Worm (Caenorhabditis elegans) whole organism, L3 larva: ENCODE measurements around the gene F54F2.6.

Experiments used
- R02D3.7 ChIP-seq: fragments of 150-350 bp; optimal IDR thresholded peaks from 2 replicates; lab custom pipeline; 2014; ENCODE audit warnings: missing biosample characterization, missing genetic modification characterization
- ZK546.5 ChIP-seq: sonication (generic microtip); optimal IDR thresholded peaks from 2 replicates; lab custom pipeline; 2017; ENCODE audit warnings: missing biosample characterization, missing genetic modification characterization
- aly-2 ChIP-seq: fragments of 150-350 bp; optimal IDR thresholded peaks from 2 replicates; lab custom pipeline; 2014; ENCODE audit warnings: missing biosample characterization, missing genetic modification characterization
- ama-1 ChIP-seq: fragments of 150-350 bp; optimal IDR thresholded peaks from 2 replicates; lab custom pipeline; 2018
- ceh-16 ChIP-seq: sonication (generic microtip); optimal IDR thresholded peaks from 2 replicates; lab custom pipeline; 2017; ENCODE audit warnings: missing biosample characterization, missing genetic modification characterization
- ceh-28 ChIP-seq: fragments of 150-350 bp; optimal IDR thresholded peaks from 2 replicates; lab custom pipeline; 2014; ENCODE audit warnings: missing biosample characterization, missing genetic modification reagents, missing genetic modification characterization
- ceh-82 ChIP-seq: fragments of 150-350 bp; optimal IDR thresholded peaks from 2 replicates; lab custom pipeline; 2014; ENCODE audit warnings: missing biosample characterization, missing genetic modification characterization
- ceh-9 ChIP-seq: sonication (generic microtip); optimal IDR thresholded peaks from 2 replicates; lab custom pipeline; 2018; ENCODE audit warnings: missing biosample characterization, missing genetic modification characterization
- daf-12 ChIP-seq: fragments of 150-350 bp; optimal IDR thresholded peaks from 2 replicates; lab custom pipeline; 2014; ENCODE audit warnings: missing biosample characterization, missing genetic modification reagents, missing genetic modification characterization
- egl-5 ChIP-seq: fragments of 150-350 bp; optimal IDR thresholded peaks from 2 replicates; lab custom pipeline; 2017; ENCODE audit warnings: missing biosample characterization, missing genetic modification reagents, missing genetic modification characterization, inconsistent platforms
- elt-1 ChIP-seq: fragments of 150-350 bp; optimal IDR thresholded peaks from 2 replicates; lab custom pipeline; 2014; ENCODE audit warnings: missing biosample characterization, missing genetic modification characterization
- elt-3 ChIP-seq, 3 experiments: fragments of 150-350 bp in 1 of 3; sonication (generic microtip) in 2 of 3; optimal IDR thresholded peaks; 2 replicates in 2 of 3; 4 replicates in 1 of 3; lab custom pipeline; 2014 to 2017; ENCODE audit warnings: missing biosample characterization in 3 of 3, missing genetic modification characterization in 3 of 3
- eor-1 ChIP-seq, 2 experiments: fragments of 150-350 bp; optimal IDR thresholded peaks; 2 replicates each; lab custom pipeline; 2014 to 2018; ENCODE audit warnings: missing biosample characterization in 2 of 2, missing genetic modification characterization in 2 of 2
- fkh-10 ChIP-seq: sonication (generic microtip); optimal IDR thresholded peaks from 2 replicates; lab custom pipeline; 2017; ENCODE audit warnings: missing biosample characterization, missing genetic modification reagents, missing genetic modification characterization
- fkh-2 ChIP-seq: fragments of 150-350 bp; optimal IDR thresholded peaks from 2 replicates; lab custom pipeline; 2014; ENCODE audit warnings: missing biosample characterization, missing genetic modification reagents, missing genetic modification characterization
- fos-1 ChIP-seq: fragments of 150-350 bp; optimal IDR thresholded peaks from 2 replicates; lab custom pipeline; 2014; ENCODE audit warnings: missing biosample characterization, missing genetic modification characterization
- hmg-11 ChIP-seq: sonication (generic microtip); optimal IDR thresholded peaks from 2 replicates; lab custom pipeline; 2016; ENCODE audit warnings: missing genetic modification characterization, missing compliant biosample characterization
- jun-1 ChIP-seq: fragments of 150-350 bp; optimal IDR thresholded peaks from 2 replicates; lab custom pipeline; 2014; ENCODE audit warnings: missing biosample characterization, missing genetic modification reagents, missing genetic modification characterization
- lin-15B ChIP-seq: fragments of 150-350 bp; optimal IDR thresholded peaks from 2 replicates; lab custom pipeline; 2014; ENCODE audit warnings: missing biosample characterization, missing genetic modification characterization
- lin-39 ChIP-seq: fragments of 150-350 bp; optimal IDR thresholded peaks from 2 replicates; lab custom pipeline; 2018; ENCODE audit warnings: missing biosample characterization, missing genetic modification reagents, missing genetic modification characterization
- mdl-1 ChIP-seq: fragments of 150-350 bp; optimal IDR thresholded peaks from 2 replicates; lab custom pipeline; 2014; ENCODE audit warnings: missing biosample characterization, missing genetic modification characterization
- mml-1 ChIP-seq: fragments of 150-350 bp; sonication (generic microtip); optimal IDR thresholded peaks from 3 replicates; lab custom pipeline; 2014; ENCODE audit warnings: missing biosample characterization, missing genetic modification characterization
- nfya-1 ChIP-seq: sonication (generic microtip); optimal IDR thresholded peaks from 2 replicates; lab custom pipeline; 2017; ENCODE audit warnings: missing genetic modification characterization, mild to moderate bottlenecking, missing compliant biosample characterization, antibody characterized with exemption, moderate library complexity; ENCODE audit not compliant: insufficient read depth
- nhr-12 ChIP-seq: fragments of 150-350 bp; optimal IDR thresholded peaks from 2 replicates; lab custom pipeline; 2014; ENCODE audit warnings: missing biosample characterization, missing genetic modification characterization
- nhr-23 ChIP-seq: fragments of 150-350 bp; optimal IDR thresholded peaks from 2 replicates; lab custom pipeline; 2014; ENCODE audit warnings: missing biosample characterization, missing genetic modification reagents, missing genetic modification characterization
- nhr-237 ChIP-seq: fragments of 150-350 bp; optimal IDR thresholded peaks from 2 replicates; lab custom pipeline; 2014; ENCODE audit warnings: missing biosample characterization, missing genetic modification characterization
- nhr-25 ChIP-seq: sonication (generic microtip); optimal IDR thresholded peaks from 2 replicates; lab custom pipeline; 2017; ENCODE audit warnings: missing biosample characterization, missing genetic modification characterization
- nhr-28 ChIP-seq: fragments of 150-350 bp; optimal IDR thresholded peaks from 2 replicates; lab custom pipeline; 2014; ENCODE audit warnings: missing biosample characterization, missing genetic modification characterization
- nhr-43 ChIP-seq: sonication (generic microtip); optimal IDR thresholded peaks from 2 replicates; lab custom pipeline; 2016; ENCODE audit warnings: mild to moderate bottlenecking, missing genetic modification characterization, missing compliant biosample characterization; ENCODE audit not compliant: poor library complexity, severe bottlenecking
- nhr-67 ChIP-seq: fragments of 150-350 bp; optimal IDR thresholded peaks from 2 replicates; lab custom pipeline; 2014; ENCODE audit warnings: missing biosample characterization, missing genetic modification characterization
- nhr-76 ChIP-seq: fragments of 150-350 bp; sonication (generic microtip); optimal IDR thresholded peaks from 5 replicates; lab custom pipeline; 2014; ENCODE audit warnings: missing biosample characterization, missing genetic modification characterization
- pha-4 ChIP-seq: fragments of 150-350 bp; optimal IDR thresholded peaks from 2 replicates; lab custom pipeline; 2014; ENCODE audit warnings: missing biosample characterization, missing genetic modification reagents, missing genetic modification characterization
- pqm-1 ChIP-seq: fragments of 150-350 bp; optimal IDR thresholded peaks from 2 replicates; lab custom pipeline; 2017; ENCODE audit warnings: missing biosample characterization, missing genetic modification characterization, inconsistent platforms
- skn-1 ChIP-seq: fragments of 150-350 bp; optimal IDR thresholded peaks from 2 replicates; lab custom pipeline; 2014; ENCODE audit warnings: missing biosample characterization, missing genetic modification characterization
- snpc-4 ChIP-seq: fragments of 150-350 bp; optimal IDR thresholded peaks from 2 replicates; lab custom pipeline; 2014; ENCODE audit warnings: missing biosample characterization, missing genetic modification characterization
- tbx-2 ChIP-seq: sonication (generic microtip); optimal IDR thresholded peaks from 2 replicates; lab custom pipeline; 2016; ENCODE audit warnings: mild to moderate bottlenecking, missing genetic modification characterization, missing compliant biosample characterization
- unc-39 ChIP-seq: sonication (generic microtip); optimal IDR thresholded peaks from 4 replicates; lab custom pipeline; 2017; ENCODE audit warnings: missing biosample characterization, missing genetic modification characterization
- unc-62 ChIP-seq: fragments of 150-350 bp; sonication (generic microtip); optimal IDR thresholded peaks from 4 replicates; lab custom pipeline; 2014; ENCODE audit warnings: missing biosample characterization, missing genetic modification reagents, missing genetic modification characterization
- zag-1 ChIP-seq: fragments of 150-350 bp; optimal IDR thresholded peaks from 2 replicates; lab custom pipeline; 2014; ENCODE audit warnings: missing biosample characterization, missing genetic modification characterization
- ztf-11 ChIP-seq: fragments of 150-350 bp; optimal IDR thresholded peaks from 2 replicates; lab custom pipeline; 2014; ENCODE audit warnings: missing biosample characterization, missing genetic modification characterization
- ztf-4 ChIP-seq: fragments of 150-350 bp; optimal IDR thresholded peaks from 2 replicates; lab custom pipeline; 2014; ENCODE audit warnings: missing biosample characterization, missing genetic modification characterization

F54F2.6 gene

DNA sequence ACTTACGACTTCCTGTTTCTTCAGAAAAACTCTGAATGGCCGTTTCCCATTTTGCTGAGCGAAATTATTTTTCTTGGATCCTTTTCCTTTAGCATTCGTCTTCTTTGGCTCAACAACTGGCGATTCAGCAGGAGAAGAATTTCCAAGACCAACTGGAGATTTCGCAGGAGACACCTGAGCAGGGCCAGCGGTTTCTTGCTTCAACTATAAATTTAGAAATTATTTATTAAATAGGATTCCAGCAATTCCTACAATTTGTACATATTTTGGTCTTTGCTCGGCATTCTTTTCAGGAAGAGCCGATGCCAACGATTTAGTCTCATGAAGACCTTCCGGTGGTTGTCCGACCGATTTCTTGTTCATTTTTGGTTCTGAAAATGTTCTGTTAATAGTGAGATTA lies 49.0 kb upstream of the F54F2.6 start, which contains the start of gene F44E2.8:
F44E2.8 (minus strand) TSS at position 371 of the 400 bp plus-strand sequence.
- TF ChIP-seq nfya-1 (tag; lab: Kevin White, UChicago) (no peak), nhr-76 (no peak), skn-1 (no peak), unc-39 (tag; lab: Kevin White, UChicago) (no peak), lin-15B (no peak), ama-1 (lab: Kevin White, UChicago) (no peak), nhr-237 (tag; lab: Kevin White, UChicago) (no peak), nhr-25 (tag; lab: Kevin White, UChicago) (no peak), ztf-4 (no peak), nhr-67 (tag; lab: Kevin White, UChicago) (no peak), ceh-82 (no peak), ztf-11 (tag; lab: Kevin White, UChicago) (no peak), mml-1 (tag; lab: Kevin White, UChicago) (no peak), unc-62 (GFP tag; lab: Kevin White, UChicago) (no peak), ceh-28 (tag; lab: Kevin White, UChicago) (no peak), fos-1 (no peak), nhr-12 (no peak)

DNA sequence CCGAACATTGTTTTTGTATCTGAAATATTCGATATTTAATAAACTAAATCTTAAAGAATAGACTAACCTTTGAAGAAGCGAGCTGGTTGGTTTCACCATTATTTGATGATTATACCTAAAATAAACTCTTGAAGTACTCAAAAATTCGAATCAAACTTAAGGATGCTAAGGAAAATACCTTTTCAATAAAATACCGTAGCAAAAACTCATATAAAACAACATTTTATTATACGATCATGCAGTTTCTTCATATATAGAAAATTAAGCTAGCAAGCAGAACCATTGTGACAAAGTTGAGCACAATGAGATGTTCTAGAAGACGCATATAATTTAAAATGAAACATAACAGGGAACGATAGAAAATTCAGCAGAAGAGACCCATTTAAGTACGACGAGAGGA lies 47.9 kb upstream of the F54F2.6 start, which contains the start of gene F44E2.7:
F44E2.7 (minus strand) TSS at position 101 of the 400 bp plus-strand sequence.
- TF ChIP-seq jun-1 (no peak), nhr-67 (tag; lab: Kevin White, UChicago) (no peak), ceh-16 (tag; lab: Kevin White, UChicago) (no peak), zag-1 (tag; lab: Kevin White, UChicago) (no peak), ztf-4 (no peak), ZK546.5 (tag; lab: Kevin White, UChicago) (no peak), unc-62 (GFP tag; lab: Kevin White, UChicago) (no peak)

DNA sequence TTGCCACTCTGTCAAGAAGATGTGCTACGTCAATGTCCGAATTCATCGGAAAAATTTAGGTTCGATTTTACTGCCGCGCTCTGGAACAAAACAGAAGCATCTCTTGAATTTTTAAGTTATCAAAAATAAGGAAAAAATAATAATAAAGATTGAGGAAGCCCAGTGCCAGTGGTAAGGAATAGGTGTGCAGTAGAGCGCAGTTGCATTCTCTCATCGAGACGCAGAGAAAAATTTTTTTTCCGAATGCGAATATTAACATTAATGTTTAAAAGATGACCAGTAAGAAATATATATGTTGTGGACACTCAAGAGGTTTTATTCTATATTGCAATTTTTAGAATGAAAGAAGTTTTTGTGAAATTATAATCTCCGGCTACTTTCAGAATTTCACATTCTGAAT lies 47.2 kb upstream of the F54F2.6 start:
- TF ChIP-seq ztf-4: no peak
- no peak for TF ChIP-seq egl-5 (tag; lab: Kevin White, UChicago)
- no peak for TF ChIP-seq pqm-1 (tag; lab: Kevin White, UChicago)
- TF ChIP-seq skn-1: no peak
- no peak for TF ChIP-seq ceh-82
- peak; percentile 30 for TF ChIP-seq nhr-43 (tag; lab: Kevin White, UChicago)
- no peak for TF ChIP-seq ceh-9 (tag; lab: Kevin White, UChicago)
- no peak for TF ChIP-seq mml-1 (tag; lab: Kevin White, UChicago)
- no peak for TF ChIP-seq nhr-237 (tag; lab: Kevin White, UChicago)
- TF ChIP-seq ama-1 (lab: Kevin White, UChicago): no peak
- no peak for TF ChIP-seq nhr-12
- no peak for TF ChIP-seq nhr-67 (tag; lab: Kevin White, UChicago)
- TF ChIP-seq elt-3 (tag; optimal IDR thresholded peaks at IDR 0.05; lab: Kevin White, UChicago): no peak
- TF ChIP-seq nhr-25 (tag; lab: Kevin White, UChicago): no peak
- no peak for TF ChIP-seq fos-1
- peak; percentile 69 for TF ChIP-seq nhr-23 (tag; lab: Kevin White, UChicago)
- no peak for TF ChIP-seq nhr-28
- peak; percentile 73 for TF ChIP-seq pha-4 (tag; lab: Kevin White, UChicago)
- TF ChIP-seq R02D3.7: peak; percentile 9
- TF ChIP-seq ZK546.5 (tag; lab: Kevin White, UChicago): no peak
- TF ChIP-seq snpc-4 (tag; lab: Kevin White, UChicago): peak; percentile 44
- TF ChIP-seq ceh-28 (tag; lab: Kevin White, UChicago): no peak
- TF ChIP-seq lin-39 (tag; lab: Kevin White, UChicago): no peak
- TF ChIP-seq tbx-2: no peak
- no peak for TF ChIP-seq fkh-2 (tag; lab: Kevin White, UChicago)
- peak; percentile 32 for TF ChIP-seq nfya-1 (tag; lab: Kevin White, UChicago)
- TF ChIP-seq unc-62 (GFP tag; lab: Kevin White, UChicago): no peak
- TF ChIP-seq fkh-10: no peak
- TF ChIP-seq eor-1 (tag; optimal IDR thresholded peaks at IDR 0.05; lab: Kevin White, UChicago): no peak
- TF ChIP-seq daf-12 (tag; lab: Kevin White, UChicago): no peak
- TF ChIP-seq mdl-1 (tag; lab: Kevin White, UChicago): no peak
- TF ChIP-seq lin-15B: peak; percentile 79
- TF ChIP-seq jun-1: no peak
- no peak for TF ChIP-seq ztf-11 (tag; lab: Kevin White, UChicago)
- no peak for TF ChIP-seq aly-2 (tag; lab: Kevin White, UChicago)
- TF ChIP-seq hmg-11 (tag; lab: Kevin White, UChicago): peak; percentile 24
- no peak for TF ChIP-seq elt-1 (tag; lab: Kevin White, UChicago)
